Worm (Caenorhabditis elegans): ENCODE measurements around the gene C45B2.6.

DNA sequence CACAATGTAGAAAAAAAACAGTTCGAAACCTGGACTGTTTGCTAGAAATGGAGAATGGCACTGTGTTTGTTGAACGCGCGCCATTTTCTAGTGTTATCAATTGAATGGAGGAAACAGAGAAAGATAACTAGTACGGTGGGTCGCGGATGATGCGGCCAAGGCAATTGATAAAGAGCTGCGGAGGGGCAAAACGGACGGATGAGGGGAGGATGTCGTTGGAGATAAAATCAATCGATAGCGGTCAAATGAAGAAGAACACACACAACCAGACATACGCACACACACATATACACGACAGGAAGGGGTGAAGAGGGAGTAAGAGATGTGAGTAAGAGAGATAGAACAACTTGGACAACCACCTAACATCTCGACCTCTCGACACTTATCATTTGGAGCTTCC lies 2.6 kb upstream of the C45B2.6 start:
- no peak for TF ChIP-seq dao-5 (tag; optimal IDR thresholded peaks at IDR 0.05)
- TF ChIP-seq him-1 (tag; optimal IDR thresholded peaks at IDR 0.05), result no peak

All from whole organism, L4/young adult.